Worm (Caenorhabditis elegans) whole organism, mixed stage, embryonic: Measurements from ENCODE around the gene F25B5.3.

Experiments
- M03D4.4 ChIP-seq: sonication (generic microtip); optimal IDR thresholded peaks from 2 replicates; lab custom pipeline; 2017; ENCODE audit warnings: mild to moderate bottlenecking, missing genetic modification characterization, missing compliant biosample characterization
- bed-3 ChIP-seq: fragments of 200-800 bp; sonication (Bioruptor generic); optimal IDR thresholded peaks from 3 replicates; lab custom pipeline; 2018; ENCODE audit warnings: mild to moderate bottlenecking, missing genetic modification characterization, moderate library complexity, missing compliant biosample characterization
- ceh-39 ChIP-seq: fragments of 150-350 bp; optimal IDR thresholded peaks from 2 replicates; lab custom pipeline; 2014; ENCODE audit warnings: missing biosample characterization, missing genetic modification characterization
- ceh-43 ChIP-seq: fragments of 200-800 bp; sonication (Bioruptor generic); optimal IDR thresholded peaks from 2 replicates; lab custom pipeline; 2018; ENCODE audit warnings: mild to moderate bottlenecking, missing genetic modification characterization, moderate library complexity, missing compliant biosample characterization
- ceh-83 ChIP-seq: fragments of 200-800 bp; sonication (Bioruptor generic); optimal IDR thresholded peaks from 2 replicates; lab custom pipeline; 2018; ENCODE audit warnings: mild to moderate bottlenecking, missing genetic modification characterization, missing compliant biosample characterization
- ces-1 ChIP-seq: fragments of 150-350 bp; optimal IDR thresholded peaks from 2 replicates; lab custom pipeline; 2014; ENCODE audit warnings: missing biosample characterization, missing genetic modification reagents, missing genetic modification characterization
- cnd-1 ChIP-seq: fragments of 200-800 bp; sonication (Bioruptor generic); optimal IDR thresholded peaks from 2 replicates; lab custom pipeline; 2018; ENCODE audit warnings: mild to moderate bottlenecking, missing genetic modification characterization, missing compliant biosample characterization
- drap-1 ChIP-seq: fragments of 200-800 bp; sonication (Bioruptor generic); optimal IDR thresholded peaks from 3 replicates; lab custom pipeline; 2018; ENCODE audit warnings: mild to moderate bottlenecking, missing genetic modification characterization, missing compliant biosample characterization
- elt-1 ChIP-seq: sonication (generic microtip); optimal IDR thresholded peaks from 2 replicates; lab custom pipeline; 2017; ENCODE audit warnings: missing genetic modification characterization, mild to moderate bottlenecking, missing compliant biosample characterization, antibody characterized with exemption, moderate library complexity, borderline replicate concordance; ENCODE audit not compliant: insufficient read depth
- elt-3 ChIP-seq: fragments of 150-350 bp; optimal IDR thresholded peaks from 2 replicates; lab custom pipeline; 2014; ENCODE audit warnings: missing biosample characterization, missing genetic modification characterization
- ham-2 ChIP-seq: fragments of 200-800 bp; sonication (Bioruptor generic); optimal IDR thresholded peaks from 2 replicates; lab custom pipeline; 2018; ENCODE audit warnings: mild to moderate bottlenecking, missing genetic modification characterization, missing compliant biosample characterization
- hlh-1 ChIP-seq: fragments of 150-350 bp; optimal IDR thresholded peaks from 2 replicates; lab custom pipeline; 2014; ENCODE audit warnings: missing biosample characterization, missing genetic modification reagents, missing genetic modification characterization
- lin-13 ChIP-seq: fragments of 150-350 bp; optimal IDR thresholded peaks from 2 replicates; lab custom pipeline; 2014; ENCODE audit warnings: missing biosample characterization, missing genetic modification characterization
- lin-32 ChIP-seq: fragments of 200-800 bp; sonication (Bioruptor generic); optimal IDR thresholded peaks from 2 replicates; lab custom pipeline; 2018; ENCODE audit warnings: mild to moderate bottlenecking, missing genetic modification characterization, missing compliant biosample characterization
- lsy-2 ChIP-seq: fragments of 150-350 bp; optimal IDR thresholded peaks from 2 replicates; lab custom pipeline; 2014; ENCODE audit warnings: missing biosample characterization, missing genetic modification characterization
- mab-5 ChIP-seq: fragments of 150-350 bp; optimal IDR thresholded peaks from 2 replicates; lab custom pipeline; 2014; ENCODE audit warnings: missing biosample characterization, missing genetic modification characterization
- mep-1 ChIP-seq: fragments of 150-350 bp; optimal IDR thresholded peaks from 2 replicates; lab custom pipeline; 2017; ENCODE audit warnings: missing biosample characterization, missing genetic modification reagents, missing genetic modification characterization, inconsistent platforms
- mls-2 ChIP-seq: sonication (generic microtip); optimal IDR thresholded peaks from 2 replicates; lab custom pipeline; 2016; ENCODE audit warnings: mild to moderate bottlenecking, missing genetic modification characterization, moderate library complexity, missing compliant biosample characterization
- nhr-12 ChIP-seq: fragments of 150-350 bp; optimal IDR thresholded peaks from 2 replicates; lab custom pipeline; 2014; ENCODE audit warnings: missing biosample characterization, missing genetic modification characterization
- nhr-2 ChIP-seq: fragments of 150-350 bp; optimal IDR thresholded peaks from 2 replicates; lab custom pipeline; 2014; ENCODE audit warnings: missing biosample characterization, missing genetic modification characterization
- nhr-76 ChIP-seq: sonication (generic microtip); optimal IDR thresholded peaks from 2 replicates; lab custom pipeline; 2017; ENCODE audit warnings: missing biosample characterization, missing genetic modification characterization
- pha-4 ChIP-seq: fragments of 150-350 bp; optimal IDR thresholded peaks from 2 replicates; lab custom pipeline; 2018; ENCODE audit warnings: missing biosample characterization, missing genetic modification reagents, missing genetic modification characterization
- snpc-4 ChIP-seq: fragments of 150-350 bp; optimal IDR thresholded peaks from 2 replicates; lab custom pipeline; 2014; ENCODE audit warnings: missing biosample characterization, missing genetic modification characterization
- sptf-1 ChIP-seq: sonication (generic microtip); optimal IDR thresholded peaks from 2 replicates; lab custom pipeline; 2017; ENCODE audit warnings: mild to moderate bottlenecking, missing genetic modification characterization, moderate library complexity, missing compliant biosample characterization
- tbx-8 ChIP-seq: fragments of 200-800 bp; sonication (Bioruptor generic); optimal IDR thresholded peaks from 2 replicates; lab custom pipeline; 2018; ENCODE audit warnings: mild to moderate bottlenecking, missing genetic modification characterization, moderate library complexity, missing compliant biosample characterization
- unc-120 ChIP-seq: sonication (generic microtip); optimal IDR thresholded peaks from 2 replicates; lab custom pipeline; 2017; ENCODE audit warnings: missing genetic modification characterization, missing compliant biosample characterization; ENCODE audit not compliant: poor library complexity, severe bottlenecking
- unc-39 ChIP-seq: fragments of 150-350 bp; optimal IDR thresholded peaks from 2 replicates; lab custom pipeline; 2014; ENCODE audit warnings: missing biosample characterization, missing genetic modification characterization
- unc-62 ChIP-seq: fragments of 150-350 bp; optimal IDR thresholded peaks from 2 replicates; lab custom pipeline; 2014; ENCODE audit warnings: missing biosample characterization, missing genetic modification reagents, missing genetic modification characterization
- ztf-11 ChIP-seq: fragments of 150-350 bp; optimal IDR thresholded peaks from 2 replicates; lab custom pipeline; 2014; ENCODE audit warnings: missing biosample characterization, missing genetic modification characterization

Gene F25B5.3

ce11 chrIII:5939453-5940296 lies 9.0 kb upstream of the F25B5.3 start, which contains the start of gene ubq-1:
TSS of gene ubq-1 (plus strand) at chrIII:5940254.
- TF ChIP-seq lin-13 (tag; lab: Kevin White, UChicago) (no peak), ces-1 (GFP tag; lab: Kevin White, UChicago) (no peak), ztf-11 (tag; lab: Kevin White, UChicago) (no peak), mab-5 (tag; lab: Kevin White, UChicago) (no peak), nhr-76 (tag; lab: Kevin White, UChicago) (no peak), nhr-12 (tag; lab: Kevin White, UChicago) (no peak), lsy-2 (tag; lab: Kevin White, UChicago) (no peak), mls-2 (peak; percentile 50), elt-3 (tag; lab: Kevin White, UChicago) (no peak), drap-1 (GFP tag; lab: Kevin White, UChicago) (no peak), cnd-1 (tag; lab: Kevin White, UChicago) (peak; percentile 58), nhr-2 (tag; lab: Kevin White, UChicago) (no peak), unc-120 (tag; lab: Kevin White, UChicago) (no peak), ceh-43 (GFP tag; lab: Kevin White, UChicago) (no peak), unc-39 (tag; lab: Kevin White, UChicago) (no peak), pha-4 (tag; lab: Kevin White, UChicago) (no peak), M03D4.4 (tag; lab: Kevin White, UChicago) (peak; percentile 66)

- TF ChIP-seq ces-1 (GFP tag; lab: Kevin White, UChicago) (peak; percentile 13), elt-3 (tag; lab: Kevin White, UChicago) (no peak), nhr-12 (tag; lab: Kevin White, UChicago) (no peak), ceh-83 (no peak), mab-5 (tag; lab: Kevin White, UChicago) (no peak), lsy-2 (tag; lab: Kevin White, UChicago) (peak; percentile 19), hlh-1 (peak; percentile 14), unc-62 (peak; percentile 30), sptf-1 (tag; lab: Kevin White, UChicago) (no peak), mls-2 (no peak), ceh-39 (tag; lab: Kevin White, UChicago) (peak; percentile 61), lin-32 (GFP tag; lab: Kevin White, UChicago) (peak; percentile 46), unc-120 (tag; lab: Kevin White, UChicago) (peak; percentile 79), tbx-8 (GFP tag; lab: Kevin White, UChicago) (no peak), bed-3 (no peak), mep-1 (tag; lab: Kevin White, UChicago) (peak; percentile 45), M03D4.4 (tag; lab: Kevin White, UChicago) (no peak), ham-2 (GFP tag; lab: Kevin White, UChicago) (no peak), cnd-1 (tag; lab: Kevin White, UChicago) (no peak)
Observed at ce11 chrIII:5940525-5940974, 8.1 kb upstream of the F25B5.3 start.

- TF ChIP-seq ham-2 (GFP tag; lab: Kevin White, UChicago) (peak; percentile 42), snpc-4 (no peak), elt-1 (peak; percentile 84), nhr-12 (tag; lab: Kevin White, UChicago) (no peak), unc-39 (tag; lab: Kevin White, UChicago) (no peak)
Observed at ce11 chrIII:5942104-5942503, 6.6 kb upstream of the F25B5.3 start.

- TF ChIP-seq ceh-83, result peak; percentile 78
- TF ChIP-seq tbx-8 (GFP tag; lab: Kevin White, UChicago), result no peak
- TF ChIP-seq lin-32 (GFP tag; lab: Kevin White, UChicago), result peak; percentile 3
- TF ChIP-seq, all 35 proteins: peak for 2
Observed at ce11 chrIII:5943368-5944180, 5.1 kb upstream of the F25B5.3 start.
